Worm (Caenorhabditis elegans) whole organism, L3 larva: Measurements from ENCODE around the gene memi-2.

ENCODE experiments used
- R02D3.7 ChIP-seq: fragments of 150-350 bp; optimal IDR thresholded peaks from 2 replicates; lab custom pipeline; 2014; ENCODE audit warnings: missing biosample characterization, missing genetic modification characterization
- aly-2 ChIP-seq: fragments of 150-350 bp; optimal IDR thresholded peaks from 2 replicates; lab custom pipeline; 2014; ENCODE audit warnings: missing biosample characterization, missing genetic modification characterization
- ama-1 ChIP-seq: fragments of 150-350 bp; optimal IDR thresholded peaks from 2 replicates; lab custom pipeline; 2018
- ceh-28 ChIP-seq: fragments of 150-350 bp; optimal IDR thresholded peaks from 2 replicates; lab custom pipeline; 2014; ENCODE audit warnings: missing biosample characterization, missing genetic modification reagents, missing genetic modification characterization
- ceh-82 ChIP-seq: fragments of 150-350 bp; optimal IDR thresholded peaks from 2 replicates; lab custom pipeline; 2014; ENCODE audit warnings: missing biosample characterization, missing genetic modification characterization
- ceh-9 ChIP-seq: sonication (generic microtip); optimal IDR thresholded peaks from 2 replicates; lab custom pipeline; 2018; ENCODE audit warnings: missing biosample characterization, missing genetic modification characterization
- daf-12 ChIP-seq: fragments of 150-350 bp; optimal IDR thresholded peaks from 2 replicates; lab custom pipeline; 2014; ENCODE audit warnings: missing biosample characterization, missing genetic modification reagents, missing genetic modification characterization
- egl-27 ChIP-seq: sonication (generic microtip); optimal IDR thresholded peaks from 4 replicates; lab custom pipeline; 2017; ENCODE audit warnings: missing biosample characterization, missing genetic modification reagents, missing genetic modification characterization
- egl-5 ChIP-seq: fragments of 150-350 bp; optimal IDR thresholded peaks from 2 replicates; lab custom pipeline; 2017; ENCODE audit warnings: missing biosample characterization, missing genetic modification reagents, missing genetic modification characterization, inconsistent platforms
- elt-2 ChIP-seq: sonication (generic microtip); optimal IDR thresholded peaks from 2 replicates; lab custom pipeline; 2016; ENCODE audit warnings: missing genetic modification reagents, mild to moderate bottlenecking, missing genetic modification characterization, missing compliant biosample characterization
- elt-3 ChIP-seq, 3 experiments: fragments of 150-350 bp in 1 of 3; sonication (generic microtip) in 2 of 3; optimal IDR thresholded peaks; 2 replicates in 2 of 3; 4 replicates in 1 of 3; lab custom pipeline; 2014 to 2017; ENCODE audit warnings: missing biosample characterization in 3 of 3, missing genetic modification characterization in 3 of 3
- fkh-10 ChIP-seq: sonication (generic microtip); optimal IDR thresholded peaks from 2 replicates; lab custom pipeline; 2017; ENCODE audit warnings: missing biosample characterization, missing genetic modification reagents, missing genetic modification characterization
- fkh-2 ChIP-seq: fragments of 150-350 bp; optimal IDR thresholded peaks from 2 replicates; lab custom pipeline; 2014; ENCODE audit warnings: missing biosample characterization, missing genetic modification reagents, missing genetic modification characterization
- fos-1 ChIP-seq: fragments of 150-350 bp; optimal IDR thresholded peaks from 2 replicates; lab custom pipeline; 2014; ENCODE audit warnings: missing biosample characterization, missing genetic modification characterization
- jun-1 ChIP-seq: fragments of 150-350 bp; optimal IDR thresholded peaks from 2 replicates; lab custom pipeline; 2014; ENCODE audit warnings: missing biosample characterization, missing genetic modification reagents, missing genetic modification characterization
- lin-39 ChIP-seq: fragments of 150-350 bp; optimal IDR thresholded peaks from 2 replicates; lab custom pipeline; 2018; ENCODE audit warnings: missing biosample characterization, missing genetic modification reagents, missing genetic modification characterization
- lsy-12 ChIP-seq: sonication (generic microtip); optimal IDR thresholded peaks from 2 replicates; lab custom pipeline; 2016; ENCODE audit warnings: mild to moderate bottlenecking, missing genetic modification characterization, missing compliant biosample characterization
- mdl-1 ChIP-seq: fragments of 150-350 bp; optimal IDR thresholded peaks from 2 replicates; lab custom pipeline; 2014; ENCODE audit warnings: missing biosample characterization, missing genetic modification characterization
- mml-1 ChIP-seq: fragments of 150-350 bp; sonication (generic microtip); optimal IDR thresholded peaks from 3 replicates; lab custom pipeline; 2014; ENCODE audit warnings: missing biosample characterization, missing genetic modification characterization
- nfya-1 ChIP-seq: sonication (generic microtip); optimal IDR thresholded peaks from 2 replicates; lab custom pipeline; 2017; ENCODE audit warnings: missing genetic modification characterization, mild to moderate bottlenecking, missing compliant biosample characterization, antibody characterized with exemption, moderate library complexity; ENCODE audit not compliant: insufficient read depth
- nhr-12 ChIP-seq: fragments of 150-350 bp; optimal IDR thresholded peaks from 2 replicates; lab custom pipeline; 2014; ENCODE audit warnings: missing biosample characterization, missing genetic modification characterization
- nhr-23 ChIP-seq: fragments of 150-350 bp; optimal IDR thresholded peaks from 2 replicates; lab custom pipeline; 2014; ENCODE audit warnings: missing biosample characterization, missing genetic modification reagents, missing genetic modification characterization
- nhr-237 ChIP-seq: fragments of 150-350 bp; optimal IDR thresholded peaks from 2 replicates; lab custom pipeline; 2014; ENCODE audit warnings: missing biosample characterization, missing genetic modification characterization
- nhr-25 ChIP-seq: sonication (generic microtip); optimal IDR thresholded peaks from 2 replicates; lab custom pipeline; 2017; ENCODE audit warnings: missing biosample characterization, missing genetic modification characterization
- nhr-28 ChIP-seq: fragments of 150-350 bp; optimal IDR thresholded peaks from 2 replicates; lab custom pipeline; 2014; ENCODE audit warnings: missing biosample characterization, missing genetic modification characterization
- nhr-43 ChIP-seq: sonication (generic microtip); optimal IDR thresholded peaks from 2 replicates; lab custom pipeline; 2016; ENCODE audit warnings: mild to moderate bottlenecking, missing genetic modification characterization, missing compliant biosample characterization; ENCODE audit not compliant: poor library complexity, severe bottlenecking
- nhr-76 ChIP-seq: fragments of 150-350 bp; sonication (generic microtip); optimal IDR thresholded peaks from 5 replicates; lab custom pipeline; 2014; ENCODE audit warnings: missing biosample characterization, missing genetic modification characterization
- nhr-77 ChIP-seq: fragments of 150-350 bp; optimal IDR thresholded peaks from 2 replicates; lab custom pipeline; 2014; ENCODE audit warnings: missing biosample characterization, missing genetic modification characterization
- pha-4 ChIP-seq: fragments of 150-350 bp; optimal IDR thresholded peaks from 2 replicates; lab custom pipeline; 2014; ENCODE audit warnings: missing biosample characterization, missing genetic modification reagents, missing genetic modification characterization
- pqm-1 ChIP-seq: fragments of 150-350 bp; optimal IDR thresholded peaks from 2 replicates; lab custom pipeline; 2017; ENCODE audit warnings: missing biosample characterization, missing genetic modification characterization, inconsistent platforms
- skn-1 ChIP-seq: fragments of 150-350 bp; optimal IDR thresholded peaks from 2 replicates; lab custom pipeline; 2014; ENCODE audit warnings: missing biosample characterization, missing genetic modification characterization
- snpc-4 ChIP-seq: fragments of 150-350 bp; optimal IDR thresholded peaks from 2 replicates; lab custom pipeline; 2014; ENCODE audit warnings: missing biosample characterization, missing genetic modification characterization
- unc-39 ChIP-seq: sonication (generic microtip); optimal IDR thresholded peaks from 4 replicates; lab custom pipeline; 2017; ENCODE audit warnings: missing biosample characterization, missing genetic modification characterization
- unc-62 ChIP-seq: fragments of 150-350 bp; sonication (generic microtip); optimal IDR thresholded peaks from 4 replicates; lab custom pipeline; 2014; ENCODE audit warnings: missing biosample characterization, missing genetic modification reagents, missing genetic modification characterization
- zag-1 ChIP-seq: fragments of 150-350 bp; optimal IDR thresholded peaks from 2 replicates; lab custom pipeline; 2014; ENCODE audit warnings: missing biosample characterization, missing genetic modification characterization
- ztf-4 ChIP-seq: fragments of 150-350 bp; optimal IDR thresholded peaks from 2 replicates; lab custom pipeline; 2014; ENCODE audit warnings: missing biosample characterization, missing genetic modification characterization

memi-2 gene

DNA sequence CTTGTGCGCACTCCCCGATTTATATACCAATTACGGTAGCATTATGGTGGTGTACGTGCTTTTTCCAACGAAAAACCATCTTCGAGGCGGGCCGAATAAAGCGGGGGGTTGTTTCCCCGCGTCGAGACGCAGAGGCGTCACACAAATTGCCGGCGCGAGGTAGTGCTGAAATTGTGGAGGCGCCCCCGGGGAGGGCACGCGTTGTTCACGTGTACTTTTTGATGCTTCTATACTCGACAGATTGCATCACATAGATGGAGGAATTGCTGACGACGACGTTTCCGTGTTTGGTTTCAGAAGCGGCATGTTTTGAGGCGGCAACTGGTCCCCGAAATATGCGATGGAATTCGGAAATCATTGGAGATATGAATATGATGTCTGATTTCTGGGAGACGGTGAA, 5.1 kb downstream of the memi-2 start (continued):
- TF ChIP-seq aly-2 (tag; lab: Kevin White, UChicago) (no peak), nhr-76 (tag; lab: Kevin White, UChicago) (no peak), jun-1 (tag; lab: Kevin White, UChicago) (peak; percentile 87), lin-39 (tag; lab: Kevin White, UChicago) (peak; percentile 95), fkh-10 (GFP tag; lab: Kevin White, UChicago) (peak; percentile 70), egl-27 (peak; percentile 66), egl-5 (tag; lab: Kevin White, UChicago) (peak; percentile 25), unc-39 (tag; lab: Kevin White, UChicago) (peak; percentile 36), fkh-2 (tag; lab: Kevin White, UChicago) (no peak), elt-3 (tag; optimal IDR thresholded peaks at IDR 0.05; lab: Kevin White, UChicago) (peak in 1 of 3 experiments; percentile 54), R02D3.7 (tag; lab: Kevin White, UChicago) (peak; percentile 66), unc-62 (peak; percentile 81), pqm-1 (tag; lab: Kevin White, UChicago) (peak; percentile 65), ceh-9 (tag; lab: Kevin White, UChicago) (no peak)

DNA sequence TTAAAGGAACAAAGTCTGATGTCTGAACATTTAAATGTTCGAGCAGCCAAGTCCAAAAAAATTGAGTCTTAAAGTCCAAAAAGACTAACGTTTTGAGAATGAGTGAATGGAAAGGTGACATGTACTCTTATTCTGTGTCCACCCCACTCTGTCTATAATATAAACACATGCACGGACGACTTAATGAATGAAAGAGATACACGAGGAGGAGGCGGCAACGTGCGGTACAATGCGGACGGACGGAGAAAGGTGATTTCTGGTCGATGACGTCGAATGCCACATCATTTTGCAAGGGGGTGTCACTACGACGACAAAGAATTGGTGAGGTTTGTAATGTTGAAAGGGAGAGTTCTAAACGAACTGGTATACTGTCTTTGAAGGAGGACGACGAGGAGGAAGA, 5.6 kb downstream of the memi-2 start:
- no peak for TF ChIP-seq nhr-28 (tag; lab: Kevin White, UChicago)
- peak; percentile 44 for TF ChIP-seq nhr-25 (tag; lab: Kevin White, UChicago)
- TF ChIP-seq egl-27 = no peak
- peak; percentile 1 for TF ChIP-seq ama-1 (lab: Kevin White, UChicago)
- TF ChIP-seq nhr-43 (tag; lab: Kevin White, UChicago) = peak; percentile 64
- TF ChIP-seq nhr-23 = peak; percentile 7
- peak; percentile 29 for TF ChIP-seq pqm-1 (tag; lab: Kevin White, UChicago)

DNA sequence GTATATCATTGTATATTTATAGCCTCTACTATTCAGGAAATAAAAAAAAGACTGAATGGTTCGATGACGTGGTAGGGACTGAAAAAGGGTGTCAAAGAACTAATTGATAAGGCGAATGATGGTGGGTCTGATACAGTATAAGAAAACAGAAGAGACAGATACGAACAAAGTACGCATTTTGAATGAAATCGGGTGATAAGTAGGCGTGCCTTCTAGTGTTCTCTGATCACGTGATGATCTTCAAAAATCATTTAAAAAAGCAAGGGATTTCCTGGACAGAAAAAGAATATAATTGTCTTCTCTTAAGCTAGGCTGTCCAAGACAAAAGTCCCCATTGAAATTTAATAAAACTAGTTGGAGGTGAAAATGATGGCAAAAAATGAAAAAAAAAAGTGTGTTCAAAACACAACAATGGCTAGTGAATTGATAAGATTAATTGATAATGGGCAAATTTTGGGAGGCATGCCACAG, 7.0 kb downstream of the memi-2 start:
- TF ChIP-seq nhr-25 (tag; lab: Kevin White, UChicago) (peak; percentile 54), jun-1 (tag; lab: Kevin White, UChicago) (peak; percentile 26), nhr-28 (tag; lab: Kevin White, UChicago) (peak; percentile 17), nhr-43 (tag; lab: Kevin White, UChicago) (peak; percentile 7), ztf-4 (tag; lab: Kevin White, UChicago) (peak; percentile 7), pha-4 (no peak), elt-2 (tag; lab: Kevin White, UChicago) (peak; percentile 90), nhr-237 (tag; lab: Kevin White, UChicago) (no peak), aly-2 (tag; lab: Kevin White, UChicago) (no peak), elt-3 (tag; optimal IDR thresholded peaks at IDR 0.05; lab: Kevin White, UChicago) (peak in 1 of 3 experiments; percentile 7), pqm-1 (tag; lab: Kevin White, UChicago) (peak; percentile 92), lsy-12 (peak; percentile 47), nfya-1 (tag; lab: Kevin White, UChicago) (peak; percentile 9), nhr-23 (peak; percentile 87), skn-1 (tag; lab: Kevin White, UChicago) (peak; percentile 61), nhr-12 (no peak), nhr-77 (tag; lab: Kevin White, UChicago) (peak; percentile 7)

DNA sequence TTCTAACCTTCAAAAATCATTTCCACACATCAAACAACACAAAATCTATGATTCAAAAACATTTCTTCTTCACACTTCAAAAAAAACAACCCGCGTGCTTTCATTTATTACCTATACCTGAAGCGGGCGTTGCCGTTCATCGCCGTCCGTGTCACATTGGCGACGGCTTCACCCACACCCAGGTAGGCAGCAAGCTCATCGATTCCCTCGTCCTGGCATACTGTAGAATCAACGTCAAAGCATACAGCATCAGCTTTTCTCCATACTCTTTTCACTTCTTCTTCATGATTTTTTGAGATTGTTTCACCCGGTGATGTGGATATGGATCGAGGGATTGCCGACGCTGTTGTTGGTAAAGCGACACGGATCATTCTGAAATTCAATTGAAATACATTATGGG, 8.1 kb downstream of the memi-2 start:
- TF ChIP-seq ama-1 (lab: Kevin White, UChicago) (peak; percentile 72), nhr-43 (tag; lab: Kevin White, UChicago) (peak; percentile 10), ceh-82 (tag; lab: Kevin White, UChicago) (no peak), jun-1 (tag; lab: Kevin White, UChicago) (no peak), snpc-4 (no peak), mdl-1 (no peak)

DNA sequence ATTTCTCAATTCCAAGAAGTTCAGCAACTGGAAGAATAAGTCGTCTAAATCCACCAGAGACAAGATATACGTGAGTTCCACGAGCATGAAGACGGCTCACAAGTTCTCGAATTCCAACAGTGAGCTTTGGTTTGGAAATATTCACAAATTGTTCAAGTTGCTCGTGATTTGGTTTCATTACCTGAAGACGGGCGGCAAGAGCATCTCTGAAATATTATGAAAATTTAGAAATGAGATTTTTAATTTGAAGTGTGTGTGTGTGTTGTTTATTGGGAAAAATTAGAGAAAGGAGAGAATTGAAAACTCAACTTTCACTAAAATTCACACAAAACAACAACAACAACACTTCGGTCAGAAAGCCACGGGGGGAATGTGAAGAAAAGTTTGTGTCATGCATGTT, 9.5 kb downstream of the memi-2 start:
- TF ChIP-seq nhr-28 (tag; lab: Kevin White, UChicago) (no peak), daf-12 (tag; lab: Kevin White, UChicago) (no peak), snpc-4 (no peak), fos-1 (tag; lab: Kevin White, UChicago) (no peak), mdl-1 (no peak), pqm-1 (tag; lab: Kevin White, UChicago) (no peak), skn-1 (tag; lab: Kevin White, UChicago) (no peak), nhr-43 (tag; lab: Kevin White, UChicago) (no peak), mml-1 (tag; lab: Kevin White, UChicago) (no peak), jun-1 (tag; lab: Kevin White, UChicago) (no peak), zag-1 (tag; lab: Kevin White, UChicago) (no peak), ceh-28 (tag; lab: Kevin White, UChicago) (no peak), nfya-1 (tag; lab: Kevin White, UChicago) (no peak), nhr-76 (tag; lab: Kevin White, UChicago) (no peak)
